Worm (Caenorhabditis elegans) whole organism, L2 larva: Measurements from ENCODE around the gene srh-5.

Experiments used
- aly-2 ChIP-seq: fragments of 150-350 bp; optimal IDR thresholded peaks from 2 replicates; lab custom pipeline; 2014; ENCODE audit warnings: missing biosample characterization, missing genetic modification characterization
- elt-3 ChIP-seq: sonication (generic microtip); optimal IDR thresholded peaks from 2 replicates; lab custom pipeline; 2017; ENCODE audit warnings: missing biosample characterization, missing genetic modification characterization
- gmeb-1 ChIP-seq: fragments of 150-350 bp; optimal IDR thresholded peaks from 2 replicates; lab custom pipeline; 2014; ENCODE audit warnings: missing biosample characterization, missing genetic modification characterization
- lin-39 ChIP-seq: fragments of 150-350 bp; optimal IDR thresholded peaks from 2 replicates; lab custom pipeline; 2014; ENCODE audit warnings: missing biosample characterization, missing genetic modification reagents, missing genetic modification characterization
- mdl-1 ChIP-seq, 2 experiments: fragments of 150-350 bp in 1 of 2; sonication (generic microtip) in 1 of 2; optimal IDR thresholded peaks; 2 replicates each; lab custom pipeline; 2017; ENCODE audit warnings: missing biosample characterization in 2 of 2, missing genetic modification characterization in 2 of 2
- nhr-10 ChIP-seq: sonication (generic microtip); optimal IDR thresholded peaks from 2 replicates; lab custom pipeline; 2017; ENCODE audit warnings: missing biosample characterization, missing genetic modification characterization
- nhr-11 ChIP-seq: fragments of 150-350 bp; optimal IDR thresholded peaks from 2 replicates; lab custom pipeline; 2014; ENCODE audit warnings: missing biosample characterization, missing genetic modification characterization
- nhr-12 ChIP-seq: fragments of 150-350 bp; optimal IDR thresholded peaks from 2 replicates; lab custom pipeline; 2014; ENCODE audit warnings: missing biosample characterization, missing genetic modification characterization
- unc-39 ChIP-seq: fragments of 150-350 bp; optimal IDR thresholded peaks from 2 replicates; lab custom pipeline; 2014; ENCODE audit warnings: missing biosample characterization, missing genetic modification characterization
- unc-55 ChIP-seq: fragments of 150-350 bp; sonication (generic microtip); optimal IDR thresholded peaks from 3 replicates; lab custom pipeline; 2014; ENCODE audit warnings: missing biosample characterization, missing genetic modification reagents, missing genetic modification characterization
- unc-62 ChIP-seq: fragments of 150-350 bp; optimal IDR thresholded peaks from 2 replicates; lab custom pipeline; 2014; ENCODE audit warnings: missing biosample characterization, missing genetic modification reagents, missing genetic modification characterization
- zag-1 ChIP-seq: fragments of 150-350 bp; optimal IDR thresholded peaks from 2 replicates; lab custom pipeline; 2014; ENCODE audit warnings: missing biosample characterization, missing genetic modification characterization
- ztf-1 ChIP-seq: fragments of 200-800 bp; sonication (Bioruptor generic); conservative IDR thresholded peaks from 2 replicates; pipeline ENCODE4 v1.3.6; 2022; ENCODE audit warnings: missing genetic modification characterization, missing compliant biosample characterization
- ztf-11 ChIP-seq: sonication (generic microtip); optimal IDR thresholded peaks from 2 replicates; lab custom pipeline; 2017; ENCODE audit warnings: missing biosample characterization, missing genetic modification characterization

- no peak for TF ChIP-seq unc-39
- TF ChIP-seq aly-2 (tag; lab: Kevin White, UChicago), result no peak
- TF ChIP-seq zag-1, result no peak
- no peak for TF ChIP-seq ztf-1
- no peak for TF ChIP-seq unc-55 (GFP tag; lab: Kevin White, UChicago)
- TF ChIP-seq lin-39, result no peak
- no peak for TF ChIP-seq nhr-12
- TF ChIP-seq ztf-11 (tag; lab: Kevin White, UChicago), result no peak
- no peak for TF ChIP-seq nhr-10 (tag; lab: Kevin White, UChicago)
- no peak for TF ChIP-seq nhr-11 (tag; lab: Kevin White, UChicago)
- no peak for TF ChIP-seq elt-3 (tag; lab: Kevin White, UChicago)
- no peak for TF ChIP-seq gmeb-1
- TF ChIP-seq mdl-1 (tag; optimal IDR thresholded peaks at IDR 0.05; lab: Kevin White, UChicago), result no peak
- no peak for TF ChIP-seq unc-62 (GFP tag; lab: Kevin White, UChicago)
Observed at ce11 chrV:1719927-1720326, 34.5 kb downstream of the srh-5 start, which contains the start of gene srw-102.
